Fruit fly (Drosophila melanogaster): ENCODE data around the gene CG43739.
A peak's percentile ranks its signal among the peaks of the same experiment; 100 is the strongest.

Gene CG43739

DNA sequence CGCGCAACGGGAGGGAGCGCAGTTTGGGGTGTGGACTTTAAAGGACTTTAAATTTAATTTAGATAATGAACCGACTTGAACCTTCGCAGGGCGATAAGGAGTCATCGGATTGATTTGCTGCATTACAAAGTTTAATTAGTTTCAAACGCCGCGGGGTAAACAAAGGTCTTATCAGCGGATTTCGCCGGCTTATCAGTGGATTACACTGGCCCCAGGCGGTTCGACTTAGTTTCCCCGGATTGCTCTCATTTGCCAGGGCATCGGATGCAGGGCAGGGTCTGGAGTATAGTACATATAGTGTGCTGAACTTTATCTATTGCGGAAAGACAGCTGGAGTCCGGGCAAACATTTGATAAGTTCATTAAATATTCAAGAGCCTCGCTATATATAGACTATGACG is 40.3 kb downstream of the CG43739 start:
- TF ChIP-seq noc (tag; optimal IDR thresholded peaks at IDR 0.05), result no peak

DNA sequence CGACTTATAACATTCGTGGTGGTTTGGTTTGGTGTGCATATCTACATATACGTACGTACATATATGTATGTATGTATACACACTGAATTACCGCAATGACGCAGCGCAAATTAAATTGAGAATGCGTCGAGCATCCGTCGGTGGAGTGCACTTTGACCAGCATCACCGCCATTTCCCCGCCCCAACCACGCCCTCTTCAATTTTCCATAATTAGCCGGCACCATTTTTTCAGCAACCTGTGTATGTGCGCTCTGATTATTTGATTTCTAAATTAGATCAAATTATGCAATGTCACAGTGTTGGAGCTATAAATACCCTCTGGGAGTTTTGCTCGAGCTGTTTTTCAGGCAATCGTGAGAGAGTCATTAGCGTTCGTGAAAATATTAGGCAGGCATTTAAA is 40.7 kb downstream of the CG43739 start:
- TF ChIP-seq noc (tag; optimal IDR thresholded peaks at IDR 0.05), result no peak

DNA sequence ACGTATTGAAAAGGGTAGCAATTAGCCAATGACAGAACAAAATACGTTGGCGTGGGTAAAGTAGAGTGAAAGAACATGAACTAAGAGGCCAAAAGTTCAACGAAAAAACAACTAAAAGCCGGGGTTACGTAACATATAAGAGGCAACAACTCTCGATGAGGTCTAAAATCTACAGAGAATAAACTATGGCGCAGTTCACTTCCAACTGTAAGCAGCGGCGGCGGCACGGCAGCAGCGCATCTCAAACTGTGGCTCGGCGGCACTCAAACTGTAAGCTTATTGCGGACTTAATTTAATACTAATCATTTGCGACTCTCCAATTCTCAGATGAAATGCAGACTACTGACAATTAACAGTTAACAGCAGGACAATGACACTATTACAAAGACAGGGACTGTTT is 44.2 kb downstream of the CG43739 start:
- TF ChIP-seq noc (tag; optimal IDR thresholded peaks at IDR 0.05), result no peak

DNA sequence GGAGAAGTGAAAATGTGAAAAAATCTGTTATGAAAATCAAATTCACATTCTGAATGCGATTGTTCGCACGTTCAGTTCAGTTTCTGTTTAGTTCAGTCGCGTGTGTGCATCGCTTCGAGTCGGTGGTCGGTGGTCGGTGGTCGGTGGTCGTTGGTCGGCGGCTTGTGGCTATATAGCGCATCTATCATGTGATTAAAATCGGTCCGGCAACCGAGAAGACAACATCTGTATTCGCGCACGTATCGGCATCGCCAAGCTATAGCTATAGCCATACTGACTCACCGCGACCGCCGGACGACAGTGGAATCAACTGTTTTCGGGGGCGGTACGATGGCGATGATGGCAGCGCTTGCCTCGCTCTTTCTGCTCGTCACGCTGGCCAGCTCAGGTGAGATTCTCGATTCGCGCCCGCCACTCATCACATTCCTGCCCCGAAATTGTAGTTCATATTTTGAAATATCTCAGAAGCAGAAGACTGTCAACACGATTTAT is 48.9 kb downstream of the CG43739 start, which contains the start of gene CG14401:
Gene CG14401, plus strand, starts transcription at position 51 of the 492 bp plus-strand sequence.
- no peak for TF ChIP-seq noc (tag; optimal IDR thresholded peaks at IDR 0.05)

DNA sequence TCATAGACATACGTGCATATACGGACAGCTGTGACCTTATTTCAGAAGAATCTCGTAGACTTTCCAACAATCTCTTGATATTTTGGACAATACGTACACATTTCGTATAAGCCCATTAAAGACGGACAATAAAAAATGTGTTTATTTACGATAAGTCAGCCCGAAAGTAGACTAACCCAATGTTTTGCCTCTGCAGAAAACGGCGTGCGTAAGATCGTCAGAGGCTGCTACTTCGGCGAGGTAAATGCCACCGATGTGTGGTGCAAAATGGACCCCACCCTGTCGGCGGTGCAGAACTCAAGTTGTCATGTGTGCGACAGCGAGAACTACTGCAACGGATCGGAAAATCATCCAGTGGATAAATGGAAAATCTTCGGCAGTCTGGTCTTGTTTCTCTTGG is 49.8 kb downstream of the CG43739 start:
- no peak for TF ChIP-seq noc (tag; optimal IDR thresholded peaks at IDR 0.05)

DNA sequence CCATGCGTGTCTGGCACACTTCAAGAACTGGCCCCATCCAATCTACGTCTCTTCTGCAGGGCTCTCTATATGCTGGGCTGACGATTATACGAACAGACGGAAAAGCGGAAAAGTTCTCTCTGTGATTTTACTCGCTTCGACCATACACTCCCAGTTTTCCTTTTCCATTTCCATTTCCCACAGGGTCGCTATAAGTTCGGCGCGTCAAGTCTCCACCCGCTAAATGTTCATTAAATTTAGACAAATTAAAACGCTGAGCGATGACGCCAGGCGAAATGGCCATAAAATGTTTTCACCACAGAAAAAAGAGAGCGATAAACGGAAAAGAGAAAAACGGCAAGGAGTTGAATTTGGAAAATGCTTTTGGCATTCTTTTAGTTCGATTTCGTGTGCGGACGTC is 51.4 kb downstream of the CG43739 start, which contains the start of gene CG31675:
Gene CG31675, plus strand, starts transcription at position 375 of the 400 bp plus-strand sequence.
- TF ChIP-seq noc (tag; optimal IDR thresholded peaks at IDR 0.05), result no peak

DNA sequence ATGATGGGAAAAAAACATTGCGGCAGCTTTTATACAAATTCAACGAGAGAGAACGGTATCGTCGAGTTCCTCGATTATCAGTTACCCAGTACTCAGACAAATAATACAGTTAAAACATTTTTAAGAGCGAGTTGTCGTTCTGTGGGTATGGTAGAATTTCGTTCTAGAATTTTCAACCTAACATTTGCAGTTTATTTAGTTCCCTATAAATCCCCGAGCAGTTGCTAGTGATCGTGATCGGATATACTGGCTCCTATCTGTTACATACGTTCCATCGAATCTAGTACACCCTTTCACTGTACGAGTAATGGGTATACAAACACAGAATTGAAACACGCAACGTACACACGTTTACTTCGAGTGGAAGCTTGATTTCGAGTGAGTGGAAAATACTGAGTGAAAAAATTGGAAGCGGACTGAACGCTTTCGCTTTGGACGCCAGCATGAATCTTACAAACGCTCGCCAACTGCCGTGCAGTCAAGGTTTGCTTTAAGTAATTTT is 53.9 kb downstream of the CG43739 start, which contains the start of gene CG9338:
Gene CG9338, plus strand, starts transcription at position 452 of the 502 bp plus-strand sequence.
- TF ChIP-seq noc (tag; optimal IDR thresholded peaks at IDR 0.05), result peak; percentile 90

DNA sequence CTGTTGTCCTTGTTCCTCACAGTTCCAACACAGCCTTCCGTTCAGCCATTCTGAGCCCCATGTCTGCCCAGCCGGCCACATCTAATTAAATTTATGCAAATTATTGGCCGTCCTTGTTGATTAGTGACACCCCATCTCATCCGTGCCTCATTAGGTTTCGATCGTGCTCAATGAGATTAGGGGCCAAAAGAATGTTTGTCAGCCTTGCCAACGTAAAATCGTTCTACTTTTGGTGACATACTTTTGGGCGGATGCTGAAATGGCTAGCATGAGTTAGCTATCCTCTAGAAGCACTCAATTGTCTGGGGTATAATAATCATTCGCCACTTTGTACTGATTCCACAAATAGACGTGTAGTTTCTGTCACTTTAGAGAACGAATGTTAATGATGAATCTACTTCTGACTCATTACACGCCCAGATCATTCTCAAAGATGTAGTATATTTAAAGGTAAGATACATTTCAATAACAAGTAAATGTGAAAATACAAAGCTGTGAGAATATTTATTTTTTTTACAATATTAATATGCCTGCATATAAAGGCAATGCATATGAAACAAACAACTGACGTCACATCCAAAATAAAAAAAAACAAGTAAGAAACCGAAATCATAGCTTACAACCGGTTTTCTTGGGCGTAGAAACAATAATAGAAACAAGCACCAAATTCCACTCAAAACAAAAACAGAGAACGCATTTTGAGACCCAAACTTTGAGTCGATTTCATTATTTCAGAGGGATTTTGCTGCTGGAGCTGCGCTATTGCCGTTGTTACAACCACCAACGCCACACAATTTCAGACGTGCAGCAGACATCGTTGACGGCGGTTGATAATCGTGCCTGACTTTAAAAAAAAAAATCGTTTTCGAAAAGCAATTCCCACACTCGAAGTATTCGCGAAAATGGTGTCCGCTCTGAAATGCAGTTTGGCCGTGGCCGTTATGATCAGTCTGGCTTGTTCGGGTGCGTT is 60.1 kb downstream of the CG43739 start, which contains the start of gene bero:
Gene bero, plus strand, starts transcription at position 325 of the 970 bp plus-strand sequence.
- no peak for TF ChIP-seq noc (tag; optimal IDR thresholded peaks at IDR 0.05)

DNA sequence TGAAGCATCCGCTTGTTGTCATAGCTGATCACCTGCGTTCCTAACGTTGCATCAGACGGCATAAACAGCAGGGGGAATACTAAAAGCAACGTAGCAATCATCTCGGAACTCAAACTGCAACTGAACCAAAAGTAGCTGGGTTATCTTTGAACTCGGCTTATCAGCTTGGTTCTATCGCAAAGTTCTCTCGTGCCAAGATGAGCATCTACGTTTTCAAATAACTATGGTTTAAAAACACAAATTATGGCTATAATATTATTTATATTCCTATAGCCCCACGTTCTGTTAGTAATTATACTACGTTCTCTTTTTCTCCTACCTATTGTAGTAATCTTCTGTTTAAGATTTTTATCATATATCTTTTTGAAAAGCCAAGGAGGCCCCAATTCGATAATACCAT is 60.9 kb downstream of the CG43739 start, which contains the start of gene CG14400:
Gene CG14400, minus strand, starts transcription at position 101 of the 400 bp plus-strand sequence.
- TF ChIP-seq noc (tag; optimal IDR thresholded peaks at IDR 0.05), result no peak

DNA sequence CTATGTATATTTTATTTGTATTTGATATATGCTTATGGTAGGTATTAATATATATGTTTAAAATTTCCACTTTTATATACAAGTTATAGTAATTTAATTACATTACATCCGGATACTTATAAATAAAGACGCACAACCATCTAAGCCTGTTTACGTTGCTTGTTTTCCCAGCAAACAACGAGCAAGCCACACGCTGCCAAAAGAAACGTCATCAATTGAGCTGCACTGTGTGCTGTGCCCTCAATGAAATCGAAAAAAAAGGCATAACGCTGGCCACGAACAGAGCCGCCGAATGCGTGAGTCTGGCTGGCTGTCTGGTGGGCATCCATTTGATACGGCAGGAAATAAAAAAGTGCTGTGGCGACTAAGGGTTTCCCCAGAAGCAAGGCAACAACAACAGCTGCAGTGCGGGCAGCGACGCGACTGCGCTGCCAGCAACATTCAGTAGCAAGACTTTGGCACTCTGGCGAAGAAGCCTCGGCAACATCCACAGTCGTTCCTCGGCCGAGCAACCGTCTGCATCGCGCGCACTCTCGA is 66.6 kb downstream of the CG43739 start, which contains the start of gene twit:
Gene twit, plus strand, starts transcription at position 487 of the 537 bp plus-strand sequence.
- no peak for TF ChIP-seq noc (tag; optimal IDR thresholded peaks at IDR 0.05)

DNA sequence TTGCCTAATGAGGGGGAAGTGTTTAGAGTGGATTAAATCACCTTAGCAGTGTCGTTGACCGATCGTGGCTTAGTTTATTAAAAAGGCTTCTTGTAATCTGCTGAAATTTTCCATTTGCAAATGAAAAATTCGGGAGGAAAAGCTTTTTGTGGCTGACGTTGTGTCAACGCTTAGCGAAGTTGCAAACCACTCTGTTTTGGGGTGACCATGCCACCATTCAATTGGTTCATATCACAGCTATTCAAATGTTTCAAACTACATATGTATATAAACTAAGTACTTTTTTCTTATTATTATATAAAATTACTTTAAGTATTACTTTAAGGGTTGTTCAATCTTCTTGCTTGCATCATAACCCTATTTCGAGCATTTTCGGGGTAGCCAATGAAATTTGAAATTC is 67.1 kb downstream of the CG43739 start:
- no peak for TF ChIP-seq noc (tag; optimal IDR thresholded peaks at IDR 0.05)

DNA sequence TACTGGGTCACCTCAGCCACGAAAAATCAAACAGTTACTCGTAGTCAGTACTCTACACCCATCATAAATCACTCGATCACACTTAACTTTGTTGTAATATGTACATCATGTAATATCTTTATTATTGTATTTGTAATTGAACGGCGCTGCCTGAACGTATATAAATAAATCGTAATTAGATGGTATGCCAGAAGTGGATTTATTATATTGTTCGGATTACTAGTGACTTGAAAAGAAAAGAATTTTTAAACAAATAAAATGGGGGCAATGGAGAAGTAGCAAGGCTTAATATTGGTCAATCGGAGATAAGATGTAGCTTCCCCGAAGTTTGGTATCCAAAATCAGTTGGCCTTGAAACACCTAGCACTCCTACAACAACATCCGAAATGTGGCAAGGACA is 69.7 kb downstream of the CG43739 start, which contains the start of gene CG14402:
Gene CG14402, plus strand, starts transcription at position 301 of the 400 bp plus-strand sequence.
- TF ChIP-seq noc (tag; optimal IDR thresholded peaks at IDR 0.05), result no peak

DNA sequence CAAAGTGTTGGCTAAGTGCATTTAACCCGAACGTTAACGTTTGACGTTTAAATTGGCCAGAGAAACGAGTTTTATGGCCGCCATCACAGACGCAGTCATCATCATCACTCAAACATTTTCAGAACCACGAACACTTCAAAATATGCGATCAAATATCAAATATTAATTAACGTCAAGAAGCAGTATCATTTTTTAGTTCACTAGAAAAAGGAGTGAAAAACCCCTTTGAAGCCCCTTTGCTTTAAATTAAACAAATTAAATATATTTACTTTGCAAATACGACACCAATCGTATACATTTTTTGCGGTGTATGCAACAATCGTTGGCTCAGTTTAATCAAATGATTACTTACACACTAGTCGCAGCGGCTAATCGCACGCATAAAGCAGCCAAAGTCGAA is 74.3 kb downstream of the CG43739 start:
- no peak for TF ChIP-seq noc (tag; optimal IDR thresholded peaks at IDR 0.05)

DNA sequence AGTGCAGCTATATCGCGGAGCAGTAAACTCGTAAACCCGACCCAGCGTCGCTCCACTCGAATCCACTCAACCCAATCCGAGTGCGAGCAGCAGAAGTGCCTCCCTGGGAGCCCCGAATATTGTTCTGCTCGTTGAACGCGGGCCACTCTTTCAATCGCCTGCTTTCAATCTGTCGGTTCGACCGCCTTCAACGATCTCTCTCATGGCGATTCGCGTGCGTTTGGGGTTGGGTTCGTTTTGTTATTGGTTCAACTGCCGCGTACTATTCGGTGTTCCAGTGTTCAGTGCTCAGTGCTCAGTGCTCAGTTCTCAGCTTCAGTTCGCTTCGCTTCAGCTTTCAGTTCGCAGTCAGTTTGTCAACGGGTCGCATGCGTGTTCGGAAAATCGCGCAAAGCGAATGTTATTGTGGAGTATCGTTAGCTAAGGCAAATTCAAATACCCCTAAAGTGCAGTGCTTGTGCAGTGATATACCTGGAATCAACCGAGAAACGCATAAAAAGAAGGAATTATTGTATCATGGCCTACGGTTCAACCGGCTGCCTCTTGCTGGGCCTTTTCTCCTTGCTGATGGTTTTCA is 78.2 kb downstream of the CG43739 start, which contains the start of gene CG31676:
Gene CG31676, plus strand, starts transcription at position 289 of the 577 bp plus-strand sequence.
- no peak for TF ChIP-seq noc (tag; optimal IDR thresholded peaks at IDR 0.05)

DNA sequence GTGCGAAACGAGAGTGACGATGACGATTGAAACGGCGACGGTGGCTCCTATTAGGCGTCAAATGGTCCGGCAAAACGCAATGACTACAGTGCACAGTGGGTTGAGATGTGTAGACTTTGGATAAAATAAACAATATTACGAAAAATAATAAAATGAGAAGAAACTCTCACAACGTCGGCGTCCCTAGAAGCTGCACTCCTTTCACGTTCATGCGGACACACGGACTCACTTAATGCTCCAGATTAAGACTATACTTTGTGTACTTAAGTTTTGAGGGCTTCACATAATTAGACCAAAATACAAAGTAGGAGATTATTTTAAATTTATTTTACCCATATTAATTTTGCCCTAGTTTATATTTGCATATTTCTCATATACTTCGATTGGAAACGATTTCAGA is 78.7 kb downstream of the CG43739 start:
- TF ChIP-seq noc (tag; optimal IDR thresholded peaks at IDR 0.05), result no peak

DNA sequence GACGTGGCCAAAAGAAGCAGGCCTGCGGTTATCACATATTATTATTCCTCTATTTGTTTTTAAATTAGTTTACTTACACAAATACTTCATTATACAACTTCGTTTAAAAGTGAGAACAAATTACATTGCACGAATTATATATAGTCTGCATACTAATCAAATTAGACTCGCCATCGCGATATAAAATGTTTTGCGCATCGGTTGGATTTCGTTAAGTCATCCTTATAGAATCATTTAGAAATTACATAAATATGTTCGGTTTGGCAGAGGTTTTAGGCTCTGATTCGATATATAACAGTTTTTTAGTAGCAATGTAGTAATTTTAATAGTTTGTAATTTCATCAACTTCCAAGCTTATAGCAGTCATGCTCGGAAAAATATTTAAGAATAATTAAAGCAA is 80.8 kb downstream of the CG43739 start, which contains the start of gene Spn38F:
Gene Spn38F, minus strand, starts transcription at position 101 of the 400 bp plus-strand sequence.
- no peak for TF ChIP-seq noc (tag; optimal IDR thresholded peaks at IDR 0.05)
